Fruit fly (Drosophila melanogaster): ENCODE data around the gene Cyp309a1.

Cyp309a1 gene

dm6 chr2L:2564758-2565157 lies at the start of gene Cyp309a1:
Gene Cyp309a1 (minus strand): TSS chr2L:2564830.
- TF ChIP-seq Hr83 (GFP tag; optimal IDR thresholded peaks at IDR 0.05; ENCODE audit: poor library complexity, severe bottlenecking) (no peak), CrebA (GFP tag; optimal IDR thresholded peaks at IDR 0.05; ENCODE audit: borderline replicate concordance) (no peak), OdsH (GFP tag; optimal IDR thresholded peaks at IDR 0.05) (no peak), Rel (GFP tag; optimal IDR thresholded peaks at IDR 0.05) (no peak), Rel (tag; optimal IDR thresholded peaks at IDR 0.05) (peak; percentile 94), Mio (GFP tag; optimal IDR thresholded peaks at IDR 0.05) (no peak), Vsx2 (GFP tag; optimal IDR thresholded peaks at IDR 0.05; ENCODE audit: partially characterized antibody) (peak; percentile 54)

dm6 chr2L:2609694-2610093 lies 45.1 kb upstream of the Cyp309a1 start, which contains the start of gene CG15395:
Gene CG15395 (plus strand): TSS chr2L:2609994.
- TF ChIP-seq Abd-B (GFP tag; optimal IDR thresholded peaks at IDR 0.05) (no peak), brk (GFP tag; optimal IDR thresholded peaks at IDR 0.05) (no peak), CrebA (GFP tag; optimal IDR thresholded peaks at IDR 0.05; ENCODE audit: borderline replicate concordance) (no peak), OdsH (GFP tag; optimal IDR thresholded peaks at IDR 0.05) (no peak), psq (GFP tag; optimal IDR thresholded peaks at IDR 0.05) (no peak), CG32264 (GFP tag; optimal IDR thresholded peaks at IDR 0.05) (no peak), usp (GFP tag; optimal IDR thresholded peaks at IDR 0.05) (no peak), pan (optimal IDR thresholded peaks at IDR 0.05) (no peak), jim (GFP tag; optimal IDR thresholded peaks at IDR 0.05) (no peak), GATAd (GFP tag; optimal IDR thresholded peaks at IDR 0.05) (no peak)

- TF ChIP-seq foxo (GFP tag; optimal IDR thresholded peaks at IDR 0.05) (peak in 1 of 2 experiments; percentile 12), GATAd (GFP tag; optimal IDR thresholded peaks at IDR 0.05) (no peak), Hr78 (GFP tag; optimal IDR thresholded peaks at IDR 0.05) (no peak), ey (GFP tag; optimal IDR thresholded peaks at IDR 0.05) (no peak), fru (GFP tag; optimal IDR thresholded peaks at IDR 0.05) (peak; percentile 8)
Measured at dm6 chr2L:2606725-2607124, 42.1 kb upstream of the Cyp309a1 start.

- no peak for TF ChIP-seq Mio (GFP tag; optimal IDR thresholded peaks at IDR 0.05)
- no peak for TF ChIP-seq fru (GFP tag; optimal IDR thresholded peaks at IDR 0.05)
- TF ChIP-seq Abd-B (GFP tag; optimal IDR thresholded peaks at IDR 0.05) = no peak
- no peak for TF ChIP-seq lola (GFP tag; optimal IDR thresholded peaks at IDR 0.05)
- TF ChIP-seq Myc (optimal IDR thresholded peaks at IDR 0.05) = no peak
- TF ChIP-seq psq (GFP tag; optimal IDR thresholded peaks at IDR 0.05) = no peak
- TF ChIP-seq tai (GFP tag; optimal IDR thresholded peaks at IDR 0.05) = no peak
- no peak for TF ChIP-seq Hr78 (GFP tag; optimal IDR thresholded peaks at IDR 0.05)
- no peak for TF ChIP-seq N (GFP tag; optimal IDR thresholded peaks at IDR 0.05)
- no peak for TF ChIP-seq jim (GFP tag; optimal IDR thresholded peaks at IDR 0.05)
- TF ChIP-seq Dfd (GFP tag; optimal IDR thresholded peaks at IDR 0.05) = no peak
- no peak for TF ChIP-seq h (GFP tag; optimal IDR thresholded peaks at IDR 0.05)
- no peak for TF ChIP-seq Hnf4 (GFP tag; optimal IDR thresholded peaks at IDR 0.05)
- TF ChIP-seq OdsH (GFP tag; optimal IDR thresholded peaks at IDR 0.05) = no peak
- TF ChIP-seq Dif (GFP tag; optimal IDR thresholded peaks at IDR 0.05; ENCODE audit: partially characterized antibody) = no peak
- no peak for TF ChIP-seq dsf (GFP tag; optimal IDR thresholded peaks at IDR 0.05; ENCODE audit: borderline replicate concordance)
- no peak for TF ChIP-seq ey (GFP tag; optimal IDR thresholded peaks at IDR 0.05)
- TF ChIP-seq HLH106 (tag; optimal IDR thresholded peaks at IDR 0.05) = no peak
Measured at dm6 chr2L:2591569-2591968, 26.9 kb upstream of the Cyp309a1 start, which contains the start of gene CG15394. Gene CG15394 (plus strand): TSS chr2L:2591869.

dm6 chr2L:2585285-2585684 lies 20.7 kb upstream of the Cyp309a1 start, which contains the start of gene Drp1:
Gene Drp1 (minus strand): TSS chr2L:2585430.
- TF ChIP-seq fru (GFP tag; optimal IDR thresholded peaks at IDR 0.05) = peak; percentile 38
- no peak for TF ChIP-seq psq (GFP tag; optimal IDR thresholded peaks at IDR 0.05)
- TF ChIP-seq Abd-B (GFP tag; optimal IDR thresholded peaks at IDR 0.05) = no peak
- peak; percentile 18 for TF ChIP-seq ey (GFP tag; optimal IDR thresholded peaks at IDR 0.05)
- no peak for TF ChIP-seq brk (GFP tag; optimal IDR thresholded peaks at IDR 0.05)
- peak; percentile 38 for TF ChIP-seq h (GFP tag; optimal IDR thresholded peaks at IDR 0.05)
- TF ChIP-seq Rel (GFP tag; optimal IDR thresholded peaks at IDR 0.05) = no peak
- TF ChIP-seq Rel (tag; optimal IDR thresholded peaks at IDR 0.05) = peak; percentile 51
- TF ChIP-seq rgr (GFP tag; optimal IDR thresholded peaks at IDR 0.05) = peak; percentile 60
- peak; percentile 34 for TF ChIP-seq br (GFP tag; optimal IDR thresholded peaks at IDR 0.05)
- no peak for TF ChIP-seq dsf (GFP tag; optimal IDR thresholded peaks at IDR 0.05; ENCODE audit: borderline replicate concordance)
- TF ChIP-seq jim (GFP tag; optimal IDR thresholded peaks at IDR 0.05) = peak; percentile 39
- peak in 1 of 2 experiments; percentile 64 for TF ChIP-seq foxo (GFP tag; optimal IDR thresholded peaks at IDR 0.05)
- peak; percentile 86 for TF ChIP-seq Hr83 (GFP tag; optimal IDR thresholded peaks at IDR 0.05; ENCODE audit: poor library complexity, severe bottlenecking)
- peak; percentile 50 for TF ChIP-seq Jra (GFP tag; optimal IDR thresholded peaks at IDR 0.05)
- peak; percentile 37 for TF ChIP-seq HLH106 (tag; optimal IDR thresholded peaks at IDR 0.05)
- peak; percentile 12 for TF ChIP-seq sv (GFP tag; optimal IDR thresholded peaks at IDR 0.05)
